Worm (Caenorhabditis elegans) whole organism, L1 larva: ENCODE data around the gene Y110A2AL.5.

Experiments used
- F16B12.6 ChIP-seq: fragments of 150-350 bp; optimal IDR thresholded peaks from 2 replicates; lab custom pipeline; 2014; ENCODE audit warnings: missing biosample characterization, missing genetic modification characterization
- blmp-1 ChIP-seq: fragments of 150-350 bp; optimal IDR thresholded peaks from 2 replicates; lab custom pipeline; 2014; ENCODE audit warnings: missing biosample characterization, missing genetic modification characterization
- ces-1 ChIP-seq: fragments of 150-350 bp; optimal IDR thresholded peaks from 2 replicates; lab custom pipeline; 2014; ENCODE audit warnings: missing biosample characterization, missing genetic modification reagents, missing genetic modification characterization
- dpl-1 ChIP-seq, 3 experiments: fragments of 150-350 bp in 2 of 3; sonication (generic microtip) in 1 of 3; optimal IDR thresholded peaks; 2 replicates each; lab custom pipeline; 2014 to 2017; ENCODE audit warnings: missing biosample characterization in 3 of 3, missing genetic modification characterization in 3 of 3, missing genetic modification reagents in 3 of 3
- dsc-1 ChIP-seq: sonication (generic microtip); optimal IDR thresholded peaks from 2 replicates; lab custom pipeline; 2016; ENCODE audit warnings: mild to moderate bottlenecking, missing genetic modification characterization, missing compliant biosample characterization
- efl-1 ChIP-seq, 4 experiments: fragments of 150-350 bp; optimal IDR thresholded peaks in 3 of 4; peaks in 1 of 4; 1 replicate in 1 of 4; 2 replicates in 3 of 4; lab custom pipeline; 2014; ENCODE audit warnings: missing biosample characterization in 2 of 4, missing genetic modification characterization in 2 of 4, missing genetic modification reagents in 2 of 4
- egl-27 ChIP-seq, 2 experiments: fragments of 150-350 bp in 1 of 2; sonication (generic microtip); optimal IDR thresholded peaks; 3 replicates each; lab custom pipeline; 2017 to 2018; ENCODE audit warnings: missing biosample characterization in 2 of 2, missing genetic modification characterization in 2 of 2, missing genetic modification reagents in 2 of 2
- elt-3 ChIP-seq, 6 experiments: fragments of 150-350 bp in 1 of 6; sonication (generic microtip); optimal IDR thresholded peaks; 2 replicates each; lab custom pipeline; 2017 to 2018; ENCODE audit warnings: missing biosample characterization in 6 of 6, missing genetic modification characterization in 6 of 6, inconsistent platforms in 1 of 6
- ets-5 ChIP-seq: fragments of 200-800 bp; sonication (Bioruptor generic); IDR thresholded peaks from 2 replicates; pipeline ENCODE4 v1.3.6; 2022; ENCODE audit warnings: missing genetic modification characterization, missing compliant biosample characterization
- fkh-8 ChIP-seq: sonication (generic microtip); optimal IDR thresholded peaks from 2 replicates; lab custom pipeline; 2016; ENCODE audit warnings: mild to moderate bottlenecking, missing genetic modification characterization, missing compliant biosample characterization
- fos-1 ChIP-seq: fragments of 150-350 bp; optimal IDR thresholded peaks from 2 replicates; lab custom pipeline; 2014; ENCODE audit warnings: missing biosample characterization, missing genetic modification characterization
- hlh-17 ChIP-seq: fragments of 200-800 bp; sonication (Bioruptor generic); optimal IDR thresholded peaks from 2 replicates; lab custom pipeline; 2018; ENCODE audit warnings: missing genetic modification characterization, mild to moderate bottlenecking, missing compliant biosample characterization, moderate library complexity, borderline replicate concordance
- lin-14 ChIP-seq: fragments of 200-800 bp; sonication (Bioruptor generic); optimal IDR thresholded peaks from 2 replicates; lab custom pipeline; 2018; ENCODE audit warnings: mild to moderate bottlenecking, missing genetic modification characterization, moderate library complexity, missing compliant biosample characterization
- lin-35 ChIP-seq, 2 experiments: fragments of 150-350 bp; optimal IDR thresholded peaks; 2 replicates each; lab custom pipeline; 2014; ENCODE audit warnings: missing biosample characterization in 2 of 2, missing genetic modification characterization in 2 of 2, missing genetic modification reagents in 2 of 2
- lsy-2 ChIP-seq, 2 experiments: fragments of 150-350 bp; optimal IDR thresholded peaks; 2 replicates each; lab custom pipeline; 2014; ENCODE audit warnings: missing biosample characterization in 2 of 2, missing genetic modification characterization in 2 of 2
- mab-9 ChIP-seq: fragments of 200-800 bp; sonication (Bioruptor generic); IDR thresholded peaks from 2 replicates; pipeline ENCODE4 v1.3.6; 2022; ENCODE audit warnings: missing genetic modification reagents, missing genetic modification characterization, missing compliant biosample characterization
- nhr-11 ChIP-seq: fragments of 150-350 bp; optimal IDR thresholded peaks from 2 replicates; lab custom pipeline; 2014; ENCODE audit warnings: missing biosample characterization, missing genetic modification characterization
- nhr-12 ChIP-seq: sonication (generic microtip); optimal IDR thresholded peaks from 2 replicates; lab custom pipeline; 2017; ENCODE audit warnings: missing biosample characterization, missing genetic modification characterization
- nhr-19 ChIP-seq: fragments of 200-800 bp; sonication (Bioruptor generic); conservative IDR thresholded peaks from 2 replicates; pipeline ENCODE4 v1.3.6; 2022; ENCODE audit warnings: missing genetic modification characterization, missing compliant biosample characterization
- nhr-20 ChIP-seq: sonication (generic microtip); optimal IDR thresholded peaks from 2 replicates; lab custom pipeline; 2016; ENCODE audit warnings: mild to moderate bottlenecking, missing genetic modification characterization, missing compliant biosample characterization
- nhr-237 ChIP-seq: fragments of 150-350 bp; optimal IDR thresholded peaks from 2 replicates; lab custom pipeline; 2014; ENCODE audit warnings: missing biosample characterization, missing genetic modification characterization
- nhr-47 ChIP-seq: sonication (generic microtip); optimal IDR thresholded peaks from 2 replicates; lab custom pipeline; 2016; ENCODE audit warnings: mild to moderate bottlenecking, missing genetic modification characterization, moderate library complexity, missing compliant biosample characterization
- nhr-77 ChIP-seq: fragments of 150-350 bp; optimal IDR thresholded peaks from 2 replicates; lab custom pipeline; 2014; ENCODE audit warnings: missing biosample characterization, missing genetic modification characterization
- nhr-84 ChIP-seq: sonication (generic microtip); optimal IDR thresholded peaks from 2 replicates; lab custom pipeline; 2017; ENCODE audit warnings: missing biosample characterization, missing genetic modification characterization
- nhr-85 ChIP-seq: sonication (generic microtip); peaks from one replicate; lab custom pipeline; 2016; ENCODE audit warnings: missing genetic modification characterization, inconsistent platforms, missing compliant biosample characterization
- pag-3 ChIP-seq: sonication (generic microtip); optimal IDR thresholded peaks from 2 replicates; lab custom pipeline; 2017; ENCODE audit warnings: missing genetic modification characterization, mild to moderate bottlenecking, missing compliant biosample characterization, antibody characterized with exemption, borderline replicate concordance; ENCODE audit not compliant: insufficient read depth
- pax-3 ChIP-seq: fragments of 200-800 bp; sonication (Bioruptor generic); optimal IDR thresholded peaks from 2 replicates; lab custom pipeline; 2018; ENCODE audit warnings: mild to moderate bottlenecking, missing genetic modification characterization, moderate library complexity, missing compliant biosample characterization
- rnt-1 ChIP-seq: sonication (generic microtip); optimal IDR thresholded peaks from 2 replicates; lab custom pipeline; 2016; ENCODE audit warnings: mild to moderate bottlenecking, missing genetic modification characterization, moderate library complexity, missing compliant biosample characterization
- skn-1 ChIP-seq: fragments of 150-350 bp; optimal IDR thresholded peaks from 2 replicates; lab custom pipeline; 2014; ENCODE audit warnings: missing biosample characterization, missing genetic modification characterization
- snu-23 ChIP-seq: sonication (generic microtip); optimal IDR thresholded peaks from 2 replicates; lab custom pipeline; 2016; ENCODE audit warnings: missing genetic modification characterization, missing compliant biosample characterization
- sup-37 ChIP-seq: fragments of 200-800 bp; sonication (Bioruptor generic); optimal IDR thresholded peaks from 2 replicates; lab custom pipeline; 2018; ENCODE audit warnings: mild to moderate bottlenecking, missing genetic modification characterization, missing compliant biosample characterization
- swsn-7 ChIP-seq: sonication (generic microtip); optimal IDR thresholded peaks from 2 replicates; lab custom pipeline; 2016; ENCODE audit warnings: missing genetic modification characterization, missing compliant biosample characterization
- tbx-2 ChIP-seq: sonication (generic microtip); optimal IDR thresholded peaks from 2 replicates; lab custom pipeline; 2016; ENCODE audit warnings: missing genetic modification characterization, missing compliant biosample characterization

Y110A2AL.5 gene

ce11 chrII:2858851-2859250, 5.5 kb upstream of the Y110A2AL.5 start:
- TF ChIP-seq blmp-1 (tag; lab: Kevin White, UChicago): peak; percentile 5
- no peak for TF ChIP-seq skn-1 (tag; lab: Kevin White, UChicago)
- peak in 1 of 6 experiments; percentile 48 for TF ChIP-seq elt-3 (tag; optimal IDR thresholded peaks at IDR 0.05; lab: Kevin White, UChicago)
- no peak for TF ChIP-seq mab-9
- no peak for TF ChIP-seq F16B12.6
- TF ChIP-seq nhr-85: peak; percentile 74
- no peak for TF ChIP-seq lin-14
- TF ChIP-seq lin-35 (GFP tag; optimal IDR thresholded peaks at IDR 0.05; lab: Kevin White, UChicago): peak in 1 of 2 experiments; percentile 24
- TF ChIP-seq nhr-237 (tag; lab: Kevin White, UChicago): no peak
- no peak for TF ChIP-seq nhr-12 (tag; lab: Kevin White, UChicago)
- TF ChIP-seq nhr-20: peak; percentile 26
- peak; percentile 0 for TF ChIP-seq snu-23 (GFP tag; lab: Kevin White, UChicago)
- TF ChIP-seq egl-27 (tag; optimal IDR thresholded peaks at IDR 0.05; lab: Kevin White, UChicago): no peak
- TF ChIP-seq nhr-77: no peak

ce11 chrII:2859315-2859714, 5.0 kb upstream of the Y110A2AL.5 start:
- no peak for TF ChIP-seq fos-1 (tag; lab: Kevin White, UChicago)
- no peak for TF ChIP-seq lsy-2 (tag; optimal IDR thresholded peaks at IDR 0.05; lab: Kevin White, UChicago)
- no peak for TF ChIP-seq dsc-1 (tag; lab: Kevin White, UChicago)
- TF ChIP-seq swsn-7 (tag; lab: Kevin White, UChicago): no peak
- no peak for TF ChIP-seq nhr-12 (tag; lab: Kevin White, UChicago)
- no peak for TF ChIP-seq hlh-17
- no peak for TF ChIP-seq rnt-1 (tag; lab: Kevin White, UChicago)
- TF ChIP-seq nhr-85: no peak
- TF ChIP-seq sup-37 (GFP tag; lab: Kevin White, UChicago): no peak
- no peak for TF ChIP-seq nhr-84
- TF ChIP-seq dpl-1 (GFP tag; optimal IDR thresholded peaks at IDR 0.05; lab: Kevin White, UChicago): no peak
- TF ChIP-seq fkh-8 (tag; lab: Kevin White, UChicago): no peak
- TF ChIP-seq tbx-2: no peak
- no peak for TF ChIP-seq ets-5
- no peak for TF ChIP-seq nhr-11 (tag; lab: Kevin White, UChicago)
- no peak for TF ChIP-seq pag-3 (tag; lab: Kevin White, UChicago)

DNA sequence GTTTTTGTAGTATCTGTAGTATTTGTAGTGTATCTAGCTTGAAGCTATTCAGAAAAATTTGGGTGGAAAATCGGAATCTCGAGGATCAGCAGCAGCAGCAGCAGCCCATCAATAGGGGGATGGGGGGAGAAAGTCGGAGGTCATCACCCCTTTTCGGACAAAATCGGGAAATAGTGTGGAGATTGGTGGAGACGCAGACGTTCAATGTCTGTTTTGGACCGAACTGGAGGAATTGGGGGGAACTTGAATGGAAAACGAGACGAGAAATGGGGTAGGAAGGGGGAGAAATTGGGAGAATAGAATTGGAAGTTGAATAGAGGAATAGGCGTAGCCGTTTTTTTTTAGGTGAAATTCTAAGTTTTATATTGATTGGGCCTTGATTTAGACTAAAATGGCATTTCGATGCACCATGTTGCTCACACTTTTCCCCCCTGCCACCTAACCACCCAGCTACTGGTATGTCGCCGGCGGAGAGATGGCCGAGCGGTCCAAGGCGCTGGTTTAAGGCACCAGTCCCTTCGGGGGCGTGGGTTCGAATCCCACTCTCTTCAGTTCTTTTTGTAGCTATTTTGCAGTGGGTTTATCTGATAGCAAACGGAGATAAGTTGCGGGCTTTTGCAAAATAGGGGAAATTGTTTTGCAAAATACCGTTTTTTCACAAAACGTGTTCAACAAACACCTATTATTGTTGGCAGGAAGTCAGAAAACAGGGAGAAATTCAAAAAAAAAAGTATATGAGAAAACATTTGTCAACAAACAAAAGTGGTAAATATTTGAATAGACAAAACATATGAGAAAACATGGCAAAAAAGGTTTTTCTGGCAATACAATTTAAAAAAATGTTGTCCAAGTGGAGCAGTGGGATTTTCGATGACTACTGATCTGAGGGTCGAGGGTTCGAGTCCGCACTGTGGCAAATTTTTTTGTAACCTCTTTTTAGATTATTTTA, 4.2 kb upstream of the Y110A2AL.5 start:
- TF ChIP-seq nhr-47 (tag; lab: Kevin White, UChicago) (no peak), ces-1 (no peak), lsy-2 (tag; optimal IDR thresholded peaks at IDR 0.05; lab: Kevin White, UChicago) (peak in 1 of 2 experiments; percentile 9), efl-1 (optimal IDR thresholded peaks at IDR 0.05; lab: Kevin White, UChicago) (no peak), efl-1 (GFP tag; optimal IDR thresholded peaks at IDR 0.05 in 1 of 2; lab: Kevin White, UChicago) (peak in 1 of 2 experiments; percentile 92), nhr-19 (GFP tag; lab: Robert Waterston, UW) (0 out of 2 replicates have a peak, but pooled peaks have one; percentile 6), pax-3 (tag; lab: Kevin White, UChicago) (no peak), lin-14 (peak; percentile 17), blmp-1 (tag; lab: Kevin White, UChicago) (peak; percentile 92), nhr-85 (peak; percentile 72)
